Worm (Caenorhabditis elegans): ENCODE data around the gene fcmt-1.

DNA sequence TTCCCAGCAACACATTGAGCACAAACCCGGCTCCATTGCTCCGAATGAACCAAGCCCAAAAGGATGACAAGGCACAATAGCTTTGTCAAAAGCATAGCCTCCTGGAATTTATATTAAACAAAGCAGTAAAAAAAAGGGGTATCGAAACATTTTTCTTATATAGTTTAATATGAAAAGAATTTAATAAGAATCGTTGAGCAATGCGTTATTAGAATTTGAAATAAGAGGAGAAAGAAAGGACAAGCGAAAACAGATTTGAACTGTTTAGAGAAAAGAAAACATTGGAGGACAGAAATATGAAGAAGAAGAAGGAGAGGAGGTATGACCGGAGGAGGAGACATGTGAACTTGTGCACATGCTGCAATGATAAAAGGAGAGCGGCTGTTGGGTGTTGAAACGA, 24.2 kb downstream of the fcmt-1 start, which contains the start of gene C47D12.5:
- TF ChIP-seq ama-1 (optimal IDR thresholded peaks at IDR 0.05): no peak
- TF ChIP-seq hnd-1 (tag; optimal IDR thresholded peaks at IDR 0.05): no peak
- TF ChIP-seq ceh-36 (tag; optimal IDR thresholded peaks at IDR 0.05): no peak
- TF ChIP-seq F13C5.2 (tag; optimal IDR thresholded peaks at IDR 0.05): no peak

All from whole organism, early embryonic.